Worm (Caenorhabditis elegans) whole organism, L1 larva: Measurements from ENCODE around the gene col-166.

Source experiments
- ama-1 ChIP-seq: fragments of 150-350 bp; optimal IDR thresholded peaks from 2 replicates; lab custom pipeline; 2014
- ceh-8 ChIP-seq: fragments of 200-800 bp; sonication (Bioruptor generic); optimal IDR thresholded peaks from 2 replicates; lab custom pipeline; 2018; ENCODE audit warnings: mild to moderate bottlenecking, missing genetic modification characterization, moderate library complexity, missing compliant biosample characterization
- ceh-82 ChIP-seq, 3 experiments: fragments of 150-350 bp in 1 of 3; sonication (generic microtip) in 2 of 3; optimal IDR thresholded peaks; 2 replicates each; lab custom pipeline; 2014 to 2017; ENCODE audit warnings: missing biosample characterization in 3 of 3, missing genetic modification characterization in 3 of 3
- ceh-88 ChIP-seq: fragments of 200-800 bp; sonication (Bioruptor generic); IDR thresholded peaks from 2 replicates; pipeline ENCODE4 v1.3.6; 2022; ENCODE audit warnings: missing genetic modification characterization, missing compliant biosample characterization
- ceh-90 ChIP-seq: sonication (generic microtip); optimal IDR thresholded peaks from 2 replicates; lab custom pipeline; 2016; ENCODE audit warnings: missing genetic modification characterization, missing compliant biosample characterization
- dsc-1 ChIP-seq: sonication (generic microtip); optimal IDR thresholded peaks from 2 replicates; lab custom pipeline; 2016; ENCODE audit warnings: mild to moderate bottlenecking, missing genetic modification characterization, missing compliant biosample characterization
- efl-1 ChIP-seq, 4 experiments: fragments of 150-350 bp; optimal IDR thresholded peaks in 3 of 4; peaks in 1 of 4; 1 replicate in 1 of 4; 2 replicates in 3 of 4; lab custom pipeline; 2014; ENCODE audit warnings: missing biosample characterization in 2 of 4, missing genetic modification characterization in 2 of 4, missing genetic modification reagents in 2 of 4
- elt-2 ChIP-seq: sonication (generic microtip); optimal IDR thresholded peaks from 2 replicates; lab custom pipeline; 2016; ENCODE audit warnings: missing genetic modification characterization, mild to moderate bottlenecking, inconsistent platforms, missing compliant biosample characterization, missing genetic modification reagents
- ets-5 ChIP-seq: fragments of 200-800 bp; sonication (Bioruptor generic); IDR thresholded peaks from 2 replicates; pipeline ENCODE4 v1.3.6; 2022; ENCODE audit warnings: missing genetic modification characterization, missing compliant biosample characterization
- fkh-10 ChIP-seq: sonication (generic microtip); optimal IDR thresholded peaks from 2 replicates; lab custom pipeline; 2017; ENCODE audit warnings: missing biosample characterization, missing genetic modification reagents, missing genetic modification characterization
- fkh-4 ChIP-seq: sonication (generic microtip); optimal IDR thresholded peaks from 2 replicates; lab custom pipeline; 2016; ENCODE audit warnings: missing compliant biosample characterization, missing genetic modification characterization, borderline replicate concordance
- fkh-8 ChIP-seq: sonication (generic microtip); optimal IDR thresholded peaks from 2 replicates; lab custom pipeline; 2016; ENCODE audit warnings: mild to moderate bottlenecking, missing genetic modification characterization, missing compliant biosample characterization
- fos-1 ChIP-seq: fragments of 150-350 bp; optimal IDR thresholded peaks from 2 replicates; lab custom pipeline; 2014; ENCODE audit warnings: missing biosample characterization, missing genetic modification characterization
- hpl-2 ChIP-seq: fragments of 150-350 bp; optimal IDR thresholded peaks from 2 replicates; lab custom pipeline; 2014; ENCODE audit warnings: missing biosample characterization, missing genetic modification reagents, missing genetic modification characterization
- jun-1 ChIP-seq: fragments of 150-350 bp; optimal IDR thresholded peaks from 2 replicates; lab custom pipeline; 2014; ENCODE audit warnings: missing biosample characterization, missing genetic modification reagents, missing genetic modification characterization
- lin-35 ChIP-seq, 2 experiments: fragments of 150-350 bp; optimal IDR thresholded peaks; 2 replicates each; lab custom pipeline; 2014; ENCODE audit warnings: missing biosample characterization in 2 of 2, missing genetic modification characterization in 2 of 2, missing genetic modification reagents in 2 of 2
- lin-39 ChIP-seq: fragments of 150-350 bp; optimal IDR thresholded peaks from 2 replicates; lab custom pipeline; 2014; ENCODE audit warnings: missing biosample characterization, missing genetic modification reagents, missing genetic modification characterization
- lsy-2 ChIP-seq, 2 experiments: fragments of 150-350 bp; optimal IDR thresholded peaks; 2 replicates each; lab custom pipeline; 2014; ENCODE audit warnings: missing biosample characterization in 2 of 2, missing genetic modification characterization in 2 of 2
- nhr-12 ChIP-seq: sonication (generic microtip); optimal IDR thresholded peaks from 2 replicates; lab custom pipeline; 2017; ENCODE audit warnings: missing biosample characterization, missing genetic modification characterization
- nhr-20 ChIP-seq: sonication (generic microtip); optimal IDR thresholded peaks from 2 replicates; lab custom pipeline; 2016; ENCODE audit warnings: mild to moderate bottlenecking, missing genetic modification characterization, missing compliant biosample characterization
- nhr-237 ChIP-seq: fragments of 150-350 bp; optimal IDR thresholded peaks from 2 replicates; lab custom pipeline; 2014; ENCODE audit warnings: missing biosample characterization, missing genetic modification characterization
- nhr-71 ChIP-seq: sonication (generic microtip); optimal IDR thresholded peaks from 2 replicates; lab custom pipeline; 2016; ENCODE audit warnings: mild to moderate bottlenecking, missing genetic modification characterization, moderate library complexity, missing compliant biosample characterization
- nhr-84 ChIP-seq: sonication (generic microtip); optimal IDR thresholded peaks from 2 replicates; lab custom pipeline; 2017; ENCODE audit warnings: missing biosample characterization, missing genetic modification characterization
- nhr-85 ChIP-seq: sonication (generic microtip); peaks from one replicate; lab custom pipeline; 2016; ENCODE audit warnings: missing genetic modification characterization, inconsistent platforms, missing compliant biosample characterization
- nhr-90 ChIP-seq: sonication (generic microtip); optimal IDR thresholded peaks from 2 replicates; lab custom pipeline; 2016; ENCODE audit warnings: mild to moderate bottlenecking, missing genetic modification characterization, missing compliant biosample characterization; ENCODE audit not compliant: poor library complexity
- pag-3 ChIP-seq: sonication (generic microtip); optimal IDR thresholded peaks from 2 replicates; lab custom pipeline; 2017; ENCODE audit warnings: missing genetic modification characterization, mild to moderate bottlenecking, missing compliant biosample characterization, antibody characterized with exemption, borderline replicate concordance; ENCODE audit not compliant: insufficient read depth
- pqm-1 ChIP-seq: sonication (generic microtip); optimal IDR thresholded peaks from 3 replicates; lab custom pipeline; 2017; ENCODE audit warnings: missing biosample characterization, missing genetic modification characterization
- snpc-4 ChIP-seq: fragments of 150-350 bp; optimal IDR thresholded peaks from 2 replicates; lab custom pipeline; 2014; ENCODE audit warnings: missing biosample characterization, missing genetic modification characterization
- sox-4 ChIP-seq: sonication (generic microtip); optimal IDR thresholded peaks from 2 replicates; lab custom pipeline; 2016; ENCODE audit warnings: missing genetic modification characterization, missing compliant biosample characterization
- swsn-7 ChIP-seq: sonication (generic microtip); optimal IDR thresholded peaks from 2 replicates; lab custom pipeline; 2016; ENCODE audit warnings: missing genetic modification characterization, missing compliant biosample characterization
- tbx-2 ChIP-seq: sonication (generic microtip); optimal IDR thresholded peaks from 2 replicates; lab custom pipeline; 2016; ENCODE audit warnings: missing genetic modification characterization, missing compliant biosample characterization
- tlp-1 ChIP-seq: fragments of 150-350 bp; optimal IDR thresholded peaks from 2 replicates; lab custom pipeline; 2014; ENCODE audit warnings: missing biosample characterization, missing genetic modification characterization
- unc-130 ChIP-seq: fragments of 150-350 bp; optimal IDR thresholded peaks from 2 replicates; lab custom pipeline; 2017; ENCODE audit warnings: missing biosample characterization, missing genetic modification characterization, inconsistent platforms
- unc-30 ChIP-seq: sonication (generic microtip); optimal IDR thresholded peaks from 2 replicates; lab custom pipeline; 2017; ENCODE audit warnings: missing biosample characterization, missing genetic modification characterization
- unc-62 ChIP-seq: fragments of 150-350 bp; optimal IDR thresholded peaks from 2 replicates; lab custom pipeline; 2014; ENCODE audit warnings: missing biosample characterization, missing genetic modification reagents, missing genetic modification characterization
- vab-15 ChIP-seq: sonication (generic microtip); optimal IDR thresholded peaks from 2 replicates; lab custom pipeline; 2017; ENCODE audit warnings: missing genotype, mild to moderate bottlenecking, missing genetic modification characterization, missing compliant biosample characterization
- xbp-1 ChIP-seq: sonication (generic microtip); optimal IDR thresholded peaks from 2 replicates; lab custom pipeline; 2016; ENCODE audit warnings: missing genetic modification characterization, missing compliant biosample characterization
- zag-1 ChIP-seq: fragments of 150-350 bp; optimal IDR thresholded peaks from 2 replicates; lab custom pipeline; 2014; ENCODE audit warnings: missing biosample characterization, missing genetic modification characterization
- zip-4 ChIP-seq: fragments of 200-800 bp; sonication (Bioruptor generic); optimal IDR thresholded peaks from 2 replicates; lab custom pipeline; 2018; ENCODE audit warnings: mild to moderate bottlenecking, missing genetic modification characterization, moderate library complexity, missing compliant biosample characterization
- ztf-11 ChIP-seq, 2 experiments: sonication (generic microtip); optimal IDR thresholded peaks; 2 replicates each; lab custom pipeline; 2016 to 2017; ENCODE audit warnings: missing genetic modification characterization in 2 of 2, missing biosample characterization in 1 of 2, missing compliant biosample characterization in 1 of 2
- ztf-4 ChIP-seq: fragments of 150-350 bp; optimal IDR thresholded peaks from 2 replicates; lab custom pipeline; 2014; ENCODE audit warnings: missing biosample characterization, missing genetic modification characterization

col-166 gene

ce11 chrX:6279625-6280024 lies at the start of gene col-166 (continued):
- no peak for TF ChIP-seq lsy-2 (tag; optimal IDR thresholded peaks at IDR 0.05; lab: Kevin White, UChicago)
- peak; percentile 8 for TF ChIP-seq pag-3
- no peak for TF ChIP-seq hpl-2 (GFP tag; lab: Kevin White, UChicago)
- TF ChIP-seq elt-2 (tag; lab: Kevin White, UChicago) = no peak
- peak; percentile 64 for TF ChIP-seq ama-1 (lab: Kevin White, UChicago)
- no peak for TF ChIP-seq jun-1 (tag; lab: Kevin White, UChicago)
- peak in 1 of 2 experiments; percentile 31 for TF ChIP-seq lin-35 (GFP tag; optimal IDR thresholded peaks at IDR 0.05; lab: Kevin White, UChicago)
- no peak for TF ChIP-seq fkh-8
- no peak for TF ChIP-seq nhr-12
- TF ChIP-seq nhr-71 (tag; lab: Kevin White, UChicago) = peak; percentile 56
- TF ChIP-seq pqm-1 (tag; lab: Kevin White, UChicago) = no peak
- no peak for TF ChIP-seq dsc-1 (tag; lab: Kevin White, UChicago)
- TF ChIP-seq fos-1 (tag; lab: Kevin White, UChicago) = no peak
- peak; percentile 77 for TF ChIP-seq nhr-90 (tag; lab: Kevin White, UChicago)
- TF ChIP-seq xbp-1 (tag; lab: Kevin White, UChicago) = no peak
- no peak for TF ChIP-seq vab-15 (tag; lab: Kevin White, UChicago)
- TF ChIP-seq fkh-10 = no peak
- TF ChIP-seq fkh-4 (tag; lab: Kevin White, UChicago) = no peak
- TF ChIP-seq nhr-84 (tag; lab: Kevin White, UChicago) = no peak
- no peak for TF ChIP-seq zag-1 (tag; lab: Kevin White, UChicago)
- no peak for TF ChIP-seq unc-30 (tag; lab: Kevin White, UChicago)
- TF ChIP-seq nhr-237 = no peak
- TF ChIP-seq ztf-11 (tag; optimal IDR thresholded peaks at IDR 0.05; lab: Kevin White, UChicago) = no peak
- TF ChIP-seq unc-62 (GFP tag; lab: Kevin White, UChicago) = no peak
- no peak for TF ChIP-seq ceh-88 (GFP tag; lab: Robert Waterston, UW)
- no peak for TF ChIP-seq ets-5 (GFP tag; lab: Robert Waterston, UW)
- TF ChIP-seq swsn-7 (tag; lab: Kevin White, UChicago) = no peak
- no peak for TF ChIP-seq lin-39 (tag; lab: Kevin White, UChicago)
- TF ChIP-seq nhr-85 (tag; lab: Kevin White, UChicago) = peak; percentile 93
- TF ChIP-seq tlp-1 (tag; lab: Kevin White, UChicago) = no peak
- no peak for TF ChIP-seq ceh-82 (tag; optimal IDR thresholded peaks at IDR 0.05; lab: Kevin White, UChicago)
- TF ChIP-seq, all 84 proteins: peak for 17

DNA sequence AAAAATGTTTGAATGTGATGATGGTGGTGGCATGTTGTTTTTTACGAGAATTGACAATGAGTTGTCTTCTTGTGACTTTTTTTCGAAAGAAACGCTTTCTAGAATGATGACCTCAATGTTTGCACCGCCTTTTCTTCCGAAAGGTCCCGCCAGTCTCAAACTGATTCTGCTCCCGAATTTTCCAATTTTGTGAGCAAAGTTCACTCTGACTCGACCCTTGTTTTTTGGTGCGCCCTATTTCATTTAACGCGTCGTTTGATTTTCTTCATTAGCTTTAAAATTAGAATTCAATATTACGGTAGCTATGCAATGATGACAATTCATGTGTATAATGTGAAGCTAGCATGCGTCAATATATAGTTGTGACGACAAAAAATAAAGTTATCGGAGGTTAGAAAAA lies 49.1 kb upstream of the col-166 start, which contains the start of gene lite-1:
TSS of gene lite-1 (minus strand) at position 101 of the 400 bp plus-strand sequence.
- TF ChIP-seq ceh-90 (tag; lab: Kevin White, UChicago) (no peak), fkh-4 (tag; lab: Kevin White, UChicago) (no peak), tbx-2 (no peak), sox-4 (tag; lab: Kevin White, UChicago) (no peak), nhr-20 (tag; lab: Kevin White, UChicago) (no peak), ceh-8 (GFP tag; lab: Kevin White, UChicago) (no peak), efl-1 (optimal IDR thresholded peaks at IDR 0.05; lab: Kevin White, UChicago) (no peak), efl-1 (GFP tag; optimal IDR thresholded peaks at IDR 0.05 in 1 of 2; lab: Kevin White, UChicago) (no peak), unc-130 (tag; lab: Kevin White, UChicago) (no peak), snpc-4 (tag; lab: Kevin White, UChicago) (no peak), zag-1 (tag; lab: Kevin White, UChicago) (no peak), zip-4 (no peak), ztf-4 (tag; lab: Kevin White, UChicago) (no peak)
